Fruit fly (Drosophila melanogaster) whole organism: ENCODE results near the gene CheB38b.

Experiments used
- CG8478 ChIP-seq: fragments of >200 bp; optimal IDR thresholded peaks from 2 replicates; lab custom pipeline; 2018; ENCODE audit warnings: inconsistent platforms
- Dll ChIP-seq: fragments of >200 bp; optimal IDR thresholded peaks from 2 replicates; lab custom pipeline; 2017
- EcR ChIP-seq, 2 experiments: fragments of >200 bp; optimal IDR thresholded peaks; 2 replicates each; lab custom pipeline; 2017; ENCODE audit warnings: missing biosample characterization in 2 of 2, missing genetic modification characterization in 2 of 2, missing genetic modification reagents in 2 of 2
- pan ChIP-seq: fragments of >200 bp; optimal IDR thresholded peaks from 2 replicates; lab custom pipeline; 2017
- psq ChIP-seq: fragments of >200 bp; optimal IDR thresholded peaks from 2 replicates; lab custom pipeline; 2017
- usp ChIP-seq: fragments of >200 bp; optimal IDR thresholded peaks from 2 replicates; lab custom pipeline; 2017; ENCODE audit warnings: missing biosample characterization, missing genetic modification characterization, mixed read lengths

DNA sequence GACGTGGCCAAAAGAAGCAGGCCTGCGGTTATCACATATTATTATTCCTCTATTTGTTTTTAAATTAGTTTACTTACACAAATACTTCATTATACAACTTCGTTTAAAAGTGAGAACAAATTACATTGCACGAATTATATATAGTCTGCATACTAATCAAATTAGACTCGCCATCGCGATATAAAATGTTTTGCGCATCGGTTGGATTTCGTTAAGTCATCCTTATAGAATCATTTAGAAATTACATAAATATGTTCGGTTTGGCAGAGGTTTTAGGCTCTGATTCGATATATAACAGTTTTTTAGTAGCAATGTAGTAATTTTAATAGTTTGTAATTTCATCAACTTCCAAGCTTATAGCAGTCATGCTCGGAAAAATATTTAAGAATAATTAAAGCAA, 20.8 kb upstream of the CheB38b start, which contains the start of gene Spn38F:
- TF ChIP-seq Dll (lab: Kevin White, UChicago), result no peak
- TF ChIP-seq CG8478 (lab: Kevin White, UChicago), result no peak
- TF ChIP-seq usp (GFP tag; lab: Kevin White, UChicago), result no peak
- no peak for TF ChIP-seq pan (lab: Kevin White, UChicago)
- no peak for TF ChIP-seq psq (lab: Kevin White, UChicago)
- no peak for TF ChIP-seq EcR (GFP tag; optimal IDR thresholded peaks at IDR 0.05; lab: Kevin White, UChicago)
